Worm (Caenorhabditis elegans) whole organism, L4 larva: ENCODE results near the gene pbo-6.

ENCODE experiments used
- D1046.2 ChIP-seq: fragments of 200-800 bp; sonication (Bioruptor generic); IDR thresholded peaks from 2 replicates; pipeline ENCODE4 v1.3.6; 2022; ENCODE audit warnings: missing genetic modification characterization, missing compliant biosample characterization
- F26F4.8 ChIP-seq: fragments of 200-800 bp; sonication (Bioruptor generic); conservative IDR thresholded peaks from 2 replicates; pipeline ENCODE4 v1.3.6; 2022; ENCODE audit warnings: missing genetic modification characterization, missing compliant biosample characterization
- F44E2.7 ChIP-seq: fragments of 200-800 bp; sonication (Bioruptor generic); IDR thresholded peaks from 2 replicates; pipeline ENCODE4 v2.1.2; 2022; ENCODE audit warnings: missing genetic modification characterization, missing compliant biosample characterization
- T26A8.4 ChIP-seq: fragments of 200-800 bp; sonication (Bioruptor generic); IDR thresholded peaks from 2 replicates; pipeline ENCODE4 v1.3.6; 2022; ENCODE audit warnings: missing genetic modification characterization, missing compliant biosample characterization
- Y105C5A.15 ChIP-seq: fragments of 200-800 bp; sonication (Bioruptor generic); IDR thresholded peaks from 2 replicates; pipeline ENCODE4 v1.3.6; 2022; ENCODE audit warnings: missing genetic modification characterization, missing compliant biosample characterization
- Y75B8A.6 ChIP-seq: fragments of 200-800 bp; sonication (Bioruptor generic); IDR thresholded peaks from 2 replicates; pipeline ENCODE4 v1.3.6; 2022; ENCODE audit warnings: missing genetic modification reagents, missing genetic modification characterization, missing compliant biosample characterization
- ZK337.2 ChIP-seq: fragments of 200-800 bp; sonication (Bioruptor generic); IDR thresholded peaks from 2 replicates; pipeline ENCODE4 v1.3.6; 2022; ENCODE audit warnings: missing genetic modification reagents, missing genetic modification characterization, missing compliant biosample characterization
- arid-1 ChIP-seq: fragments of 200-800 bp; sonication (Bioruptor generic); conservative IDR thresholded peaks from 2 replicates; pipeline ENCODE4 v1.3.6; 2022; ENCODE audit warnings: missing genetic modification reagents, missing genetic modification characterization, missing compliant biosample characterization
- ceh-20 ChIP-seq: fragments of 200-800 bp; sonication (Bioruptor generic); IDR thresholded peaks from 2 replicates; pipeline ENCODE4 v1.3.6; 2022; ENCODE audit warnings: missing genetic modification reagents, missing genetic modification characterization, missing compliant biosample characterization
- ceh-44 ChIP-seq: fragments of 200-800 bp; sonication (Bioruptor generic); IDR thresholded peaks from 2 replicates; pipeline ENCODE4 v1.3.6; 2022; ENCODE audit warnings: missing genetic modification reagents, missing genetic modification characterization, missing compliant biosample characterization
- ctbp-1 ChIP-seq: fragments of 200-800 bp; sonication (Bioruptor generic); IDR thresholded peaks from 2 replicates; pipeline ENCODE4 v1.3.6; 2022; ENCODE audit warnings: missing genetic modification reagents, missing genetic modification characterization, missing compliant biosample characterization
- dmd-8 ChIP-seq: fragments of 200-800 bp; sonication (Bioruptor generic); IDR thresholded peaks from 2 replicates; pipeline ENCODE4 v1.3.6; 2022; ENCODE audit warnings: missing genetic modification characterization, missing compliant biosample characterization
- dmd-9 ChIP-seq: fragments of 200-800 bp; sonication (Bioruptor generic); IDR thresholded peaks from 2 replicates; pipeline ENCODE4 v1.3.6; 2022; ENCODE audit warnings: missing genetic modification reagents, missing genetic modification characterization, missing compliant biosample characterization
- egl-43 ChIP-seq: fragments of 200-800 bp; sonication (Bioruptor generic); IDR thresholded peaks from 2 replicates; pipeline ENCODE4 v1.3.6; 2022; ENCODE audit warnings: missing genetic modification reagents, missing genetic modification characterization, missing compliant biosample characterization
- lim-7 ChIP-seq: fragments of 200-800 bp; sonication (Bioruptor generic); IDR thresholded peaks from 2 replicates; pipeline ENCODE4 v1.3.6; 2022; ENCODE audit warnings: missing genetic modification characterization, missing compliant biosample characterization
- madf-5 ChIP-seq, 2 experiments: fragments of 200-800 bp; sonication (Bioruptor generic); IDR thresholded peaks; 2 replicates each; pipeline ENCODE4 v1.3.6; 2022; ENCODE audit warnings: missing compliant biosample characterization in 2 of 2, missing genetic modification characterization in 2 of 2
- madf-9 ChIP-seq: fragments of 200-800 bp; sonication (Bioruptor generic); conservative IDR thresholded peaks from 2 replicates; pipeline ENCODE4 v1.3.6; 2022; ENCODE audit warnings: missing genetic modification reagents, missing genetic modification characterization, missing compliant biosample characterization
- mdt-29 ChIP-seq: fragments of 200-800 bp; sonication (Bioruptor generic); IDR thresholded peaks from 2 replicates; pipeline ENCODE4 v1.3.6; 2022; ENCODE audit warnings: missing genetic modification reagents, missing genetic modification characterization, missing compliant biosample characterization
- mxl-2 ChIP-seq: fragments of 200-800 bp; sonication (Bioruptor generic); conservative IDR thresholded peaks from 2 replicates; pipeline ENCODE4 v1.3.6; 2022; ENCODE audit warnings: missing genetic modification reagents, missing genetic modification characterization, missing compliant biosample characterization
- nhr-41 ChIP-seq: fragments of 200-800 bp; sonication (Bioruptor generic); IDR thresholded peaks from 2 replicates; pipeline ENCODE4 v1.3.6; 2022; ENCODE audit warnings: missing genetic modification reagents, missing genetic modification characterization, missing compliant biosample characterization
- nhr-42 ChIP-seq: fragments of 200-800 bp; sonication (Bioruptor generic); IDR thresholded peaks from 2 replicates; pipeline ENCODE4 v1.3.6; 2022; ENCODE audit warnings: missing genetic modification characterization, missing compliant biosample characterization
- php-3 ChIP-seq: fragments of 200-800 bp; sonication (Bioruptor generic); IDR thresholded peaks from 2 replicates; pipeline ENCODE4 v1.3.6; 2022; ENCODE audit warnings: missing genetic modification reagents, missing genetic modification characterization, missing compliant biosample characterization
- saeg-2 ChIP-seq: fragments of 200-800 bp; sonication (Bioruptor generic); IDR thresholded peaks from 2 replicates; pipeline ENCODE4 v1.3.6; 2022; ENCODE audit warnings: missing genetic modification reagents, missing genetic modification characterization, missing compliant biosample characterization
- set-16 ChIP-seq: fragments of 200-800 bp; sonication (Bioruptor generic); IDR thresholded peaks from 2 replicates; pipeline ENCODE4 v1.3.6; 2022; ENCODE audit warnings: missing genetic modification reagents, missing genetic modification characterization, missing compliant biosample characterization
- snpc-1.2 ChIP-seq: fragments of 200-800 bp; sonication (Bioruptor generic); IDR thresholded peaks from 2 replicates; pipeline ENCODE4 v1.3.6; 2022; ENCODE audit warnings: missing genetic modification reagents, missing genetic modification characterization, missing compliant biosample characterization
- tag-97 ChIP-seq: fragments of 200-800 bp; sonication (Bioruptor generic); IDR thresholded peaks from 2 replicates; pipeline ENCODE4 v1.3.6; 2022; ENCODE audit warnings: missing genetic modification characterization, missing compliant biosample characterization
- tra-1 ChIP-seq: fragments of 200-800 bp; sonication (Bioruptor generic); IDR thresholded peaks from 2 replicates; pipeline ENCODE4 v1.3.6; 2022; ENCODE audit warnings: missing genetic modification reagents, missing genetic modification characterization, missing compliant biosample characterization
- vab-7 ChIP-seq: fragments of 200-800 bp; sonication (Bioruptor generic); IDR thresholded peaks from 2 replicates; pipeline ENCODE4 v1.3.6; 2022; ENCODE audit warnings: missing genetic modification reagents, missing genetic modification characterization, missing compliant biosample characterization
- zip-11 ChIP-seq: fragments of 200-800 bp; sonication (Bioruptor generic); IDR thresholded peaks from 2 replicates; pipeline ENCODE4 v1.3.6; 2022; ENCODE audit warnings: missing genetic modification characterization, missing compliant biosample characterization

pbo-6 gene

ce11 chrX:17442539-17442938 lies 13.7 kb downstream of the pbo-6 start:
- TF ChIP-seq set-16 (GFP tag; lab: Robert Waterston, UW) (peak; percentile 62), ceh-20 (peak; percentile 63; the same call in 1 of the 2 replicates), ceh-44 (GFP tag; lab: Robert Waterston, UW) (peak; percentile 92), saeg-2 (GFP tag; lab: Robert Waterston, UW) (peak; percentile 68; the same call in 1 of the 2 replicates), madf-9 (peak; percentile 82; the same call in 1 of the 2 replicates), ctbp-1 (GFP tag; lab: Robert Waterston, UW) (0 out of 2 replicates have a peak, but pooled peaks have one; percentile 9), dmd-9 (GFP tag; lab: Robert Waterston, UW) (peak; percentile 82; the same call in 1 of the 2 replicates), T26A8.4 (peak; percentile 32; the same call in 1 of the 2 replicates), dmd-8 (GFP tag; lab: Robert Waterston, UW) (peak; percentile 67; the same call in 1 of the 2 replicates), vab-7 (peak; percentile 74), lim-7 (peak; percentile 81), php-3 (GFP tag; lab: Robert Waterston, UW) (peak; percentile 70), mxl-2 (GFP tag; lab: Robert Waterston, UW) (peak; percentile 90), arid-1 (GFP tag; lab: Robert Waterston, UW) (peak; percentile 72), Y105C5A.15 (peak; percentile 92; the same call in 1 of the 2 replicates), F26F4.8 (GFP tag; lab: Robert Waterston, UW) (peak; percentile 95), D1046.2 (GFP tag; lab: Robert Waterston, UW) (peak; percentile 79; the same call in 1 of the 2 replicates), madf-5 (GFP tag; IDR thresholded peaks at IDR 0.05; lab: Robert Waterston, UW) (peak; percentile 85 to 94; a peak in 3 of 4 replicates), F44E2.7 (GFP tag; lab: Robert Waterston, UW) (peak; percentile 95), snpc-1.2 (GFP tag; lab: Robert Waterston, UW) (peak; percentile 69; the same call in 1 of the 2 replicates), zip-11 (peak; percentile 84; the same call in 1 of the 2 replicates), egl-43 (GFP tag; lab: Robert Waterston, UW) (peak; percentile 89), tag-97 (0 out of 2 replicates have a peak, but pooled peaks have one; percentile 82), nhr-42 (peak; percentile 74; the same call in 1 of the 2 replicates), tra-1 (GFP tag; lab: Robert Waterston, UW) (peak; percentile 38; the same call in 1 of the 2 replicates)

DNA sequence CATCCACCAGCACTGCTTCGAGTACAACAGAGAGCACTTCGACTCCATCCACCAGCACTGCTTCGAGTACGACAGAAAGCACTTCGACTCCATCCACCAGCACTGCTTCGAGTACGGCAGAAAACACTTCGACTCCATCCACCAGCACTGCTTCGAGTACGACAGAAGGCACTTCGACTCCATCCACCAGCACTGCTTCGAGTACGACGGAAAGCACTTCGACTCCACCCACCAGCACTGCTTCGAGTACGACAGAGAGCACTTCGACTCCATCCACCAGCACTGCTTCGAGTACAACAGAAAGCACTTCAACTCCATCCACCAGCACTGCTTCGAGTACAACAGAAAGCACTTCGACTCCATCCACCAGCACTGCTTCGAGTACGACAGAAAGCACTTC lies 15.8 kb downstream of the pbo-6 start:
- peak; percentile 29 to 71; a peak in 3 of 4 replicates for TF ChIP-seq madf-5 (GFP tag; IDR thresholded peaks at IDR 0.05; lab: Robert Waterston, UW)
- TF ChIP-seq ctbp-1 (GFP tag; lab: Robert Waterston, UW) = 0 out of 2 replicates have a peak, but pooled peaks have one; percentile 30
- TF ChIP-seq ZK337.2 (GFP tag; lab: Robert Waterston, UW) = peak; percentile 50
- TF ChIP-seq D1046.2 (GFP tag; lab: Robert Waterston, UW) = peak; percentile 71
- TF ChIP-seq Y75B8A.6 (GFP tag; lab: Robert Waterston, UW) = 0 out of 2 replicates have a peak, but pooled peaks have one; percentile 50
- 0 out of 2 replicates have a peak, but pooled peaks have one; percentile 61 for TF ChIP-seq lim-7
- peak; percentile 9; the same call in 1 of the 2 replicates for TF ChIP-seq dmd-9 (GFP tag; lab: Robert Waterston, UW)
- peak; percentile 26; the same call in 1 of the 2 replicates for TF ChIP-seq php-3 (GFP tag; lab: Robert Waterston, UW)
- peak; percentile 73 for TF ChIP-seq egl-43 (GFP tag; lab: Robert Waterston, UW)
- TF ChIP-seq nhr-41 = peak; percentile 29; the same call in 1 of the 2 replicates
- TF ChIP-seq set-16 (GFP tag; lab: Robert Waterston, UW) = peak; percentile 60
- TF ChIP-seq nhr-42 = peak; percentile 53; the same call in 1 of the 2 replicates
- 0 out of 2 replicates have a peak, but pooled peaks have one; percentile 41 for TF ChIP-seq saeg-2 (GFP tag; lab: Robert Waterston, UW)
- TF ChIP-seq madf-9 = peak; percentile 42; the same call in 1 of the 2 replicates
- peak; percentile 56; the same call in 1 of the 2 replicates for TF ChIP-seq mdt-29 (GFP tag; lab: Robert Waterston, UW)
- TF ChIP-seq tag-97 = 0 out of 2 replicates have a peak, but pooled peaks have one; percentile 60
- peak; percentile 79 for TF ChIP-seq dmd-8 (GFP tag; lab: Robert Waterston, UW)
- peak; percentile 2; the same call in 1 of the 2 replicates for TF ChIP-seq ceh-44 (GFP tag; lab: Robert Waterston, UW)
- TF ChIP-seq F44E2.7 (GFP tag; lab: Robert Waterston, UW) = peak; percentile 84
- TF ChIP-seq snpc-1.2 (GFP tag; lab: Robert Waterston, UW) = peak; percentile 62; the same call in 1 of the 2 replicates

DNA sequence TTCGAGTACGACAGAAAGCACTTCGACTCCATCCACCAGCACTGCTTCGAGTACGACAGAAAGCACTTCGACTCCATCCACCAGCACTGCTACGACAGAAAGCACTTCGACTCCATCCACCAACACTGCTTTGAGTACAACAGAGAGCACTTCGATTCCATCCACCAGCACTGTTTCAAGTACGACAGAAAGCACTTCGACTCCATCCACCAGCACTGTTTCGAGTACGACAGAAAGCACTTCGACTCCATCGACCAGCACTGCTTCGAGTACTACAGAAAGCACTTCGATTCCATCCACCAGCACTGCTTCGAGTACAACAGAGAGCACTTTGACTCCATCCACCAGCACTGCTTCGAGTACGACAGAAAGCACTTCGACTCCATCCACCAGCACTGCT lies 16.4 kb downstream of the pbo-6 start:
- peak; percentile 69 for TF ChIP-seq php-3 (GFP tag; lab: Robert Waterston, UW)
- TF ChIP-seq D1046.2 (GFP tag; lab: Robert Waterston, UW) = peak; percentile 72; the same call in 1 of the 2 replicates
- TF ChIP-seq set-16 (GFP tag; lab: Robert Waterston, UW) = peak; percentile 32; the same call in 1 of the 2 replicates
- peak; percentile 56; the same call in 1 of the 2 replicates for TF ChIP-seq F44E2.7 (GFP tag; lab: Robert Waterston, UW)
- TF ChIP-seq vab-7 = peak; percentile 29; the same call in 1 of the 2 replicates
- 0 out of 2 replicates have a peak, but pooled peaks have one; percentile 61 for TF ChIP-seq saeg-2 (GFP tag; lab: Robert Waterston, UW)
